Fruit fly (Drosophila melanogaster) whole organism, embryonic: Measurements from ENCODE around the gene Takl2.

Experiments
- ATbp ChIP-seq: fragments of 200-800 bp; sonication (Bioruptor generic); optimal IDR thresholded peaks from 2 replicates; lab custom pipeline; 2017; ENCODE audit warnings: missing biosample characterization, mild to moderate bottlenecking, missing genetic modification characterization, missing genetic modification reagents
- Aef1 ChIP-seq: fragments of 200-800 bp; sonication (Bioruptor generic); IDR thresholded peaks from 3 replicates; pipeline ENCODE4 v1.3.6; 2022; ENCODE audit warnings: missing biosample characterization, missing genetic modification characterization
- Atf3 ChIP-seq: fragments of 200-800 bp; sonication (Bioruptor generic); optimal IDR thresholded peaks from 3 replicates; lab custom pipeline; 2016; ENCODE audit warnings: missing biosample characterization, missing genetic modification characterization
- Atf6 ChIP-seq: fragments of 200-800 bp; sonication (Bioruptor generic); IDR thresholded peaks from 2 replicates; pipeline ENCODE4 v1.3.6; 2022; ENCODE audit warnings: missing biosample characterization, missing genetic modification characterization
- CG10431 ChIP-seq: fragments of 200-800 bp; sonication (Bioruptor generic); optimal IDR thresholded peaks from 3 replicates; lab custom pipeline; 2018; ENCODE audit warnings: missing biosample characterization, mild to moderate bottlenecking, missing genetic modification characterization
- CG12155 ChIP-seq: fragments of 200-800 bp; sonication (Bioruptor generic); optimal IDR thresholded peaks from 3 replicates; lab custom pipeline; 2016; ENCODE audit warnings: missing biosample characterization, missing genetic modification characterization
- CG12391 ChIP-seq: fragments of 200-800 bp; sonication (Bioruptor generic); optimal IDR thresholded peaks from 3 replicates; lab custom pipeline; 2018; ENCODE audit warnings: missing biosample characterization, mild to moderate bottlenecking, missing genetic modification characterization, moderate library complexity
- CG12744 ChIP-seq: fragments of 200-800 bp; sonication (Bioruptor generic); optimal IDR thresholded peaks from 2 replicates; lab custom pipeline; 2016; ENCODE audit warnings: missing biosample characterization, missing genetic modification characterization
- CG14050 ChIP-seq: fragments of 200-800 bp; sonication (Bioruptor generic); IDR thresholded peaks from 3 replicates; pipeline ENCODE4 v1.3.6; 2022; ENCODE audit warnings: missing biosample characterization, missing genetic modification characterization
- CG15073 ChIP-seq: fragments of 200-800 bp; sonication (Bioruptor generic); optimal IDR thresholded peaks from 2 replicates; lab custom pipeline; 2016; ENCODE audit warnings: missing biosample characterization, missing genetic modification characterization
- CG18599 ChIP-seq: fragments of 200-800 bp; sonication (Bioruptor generic); optimal IDR thresholded peaks from 3 replicates; lab custom pipeline; 2017; ENCODE audit warnings: missing biosample characterization, missing genetic modification characterization, mild to moderate bottlenecking, moderate library complexity, missing genetic modification reagents
- CG30403 ChIP-seq: fragments of 200-800 bp; sonication (Bioruptor generic); optimal IDR thresholded peaks from 3 replicates; lab custom pipeline; 2016; ENCODE audit warnings: missing biosample characterization, missing genetic modification characterization
- CG30431 ChIP-seq: fragments of 200-800 bp; sonication (Bioruptor generic); optimal IDR thresholded peaks from 2 replicates; lab custom pipeline; 2017; ENCODE audit warnings: missing biosample characterization, missing genetic modification characterization
- CG3407 ChIP-seq: fragments of 200-800 bp; sonication (Bioruptor generic); optimal IDR thresholded peaks from 2 replicates; lab custom pipeline; 2018; ENCODE audit warnings: missing biosample characterization, mild to moderate bottlenecking, missing genetic modification characterization
- CG3838 ChIP-seq: fragments of 200-800 bp; sonication (Bioruptor generic); optimal IDR thresholded peaks from 3 replicates; lab custom pipeline; 2016; ENCODE audit warnings: missing biosample characterization, missing genetic modification characterization
- CG4707 ChIP-seq: fragments of 200-800 bp; sonication (Bioruptor generic); optimal IDR thresholded peaks from 2 replicates; lab custom pipeline; 2018; ENCODE audit warnings: missing biosample characterization, mild to moderate bottlenecking, missing genetic modification characterization, moderate library complexity
- CG4854 ChIP-seq: fragments of 200-800 bp; sonication (Bioruptor generic); optimal IDR thresholded peaks from 2 replicates; lab custom pipeline; 2016; ENCODE audit warnings: missing biosample characterization, missing genetic modification characterization, inconsistent platforms
- CG6813 ChIP-seq: fragments of 200-800 bp; sonication (Bioruptor generic); optimal IDR thresholded peaks from 2 replicates; lab custom pipeline; 2017; ENCODE audit warnings: missing biosample characterization, missing genetic modification characterization, mild to moderate bottlenecking, moderate library complexity, missing genetic modification reagents
- CG8281 ChIP-seq: fragments of 200-800 bp; sonication (Bioruptor generic); optimal IDR thresholded peaks from 2 replicates; lab custom pipeline; 2018; ENCODE audit warnings: missing biosample characterization, mild to moderate bottlenecking, missing genetic modification characterization, moderate library complexity
- CG9876 ChIP-seq: fragments of 200-800 bp; sonication (Bioruptor generic); optimal IDR thresholded peaks from 2 replicates; lab custom pipeline; 2016; ENCODE audit warnings: missing biosample characterization, missing genetic modification characterization
- D ChIP-seq, 2 experiments: fragments of 200-800 bp in 1 of 2; fragments of >200 bp in 1 of 2; sonication (Bioruptor generic) in 1 of 2; optimal IDR thresholded peaks; 2 replicates in 1 of 2; 3 replicates in 1 of 2; lab custom pipeline; 2017; ENCODE audit warnings: mild to moderate bottlenecking in 1 of 2, missing biosample characterization in 1 of 2, missing genetic modification characterization in 1 of 2, missing genetic modification reagents in 1 of 2
- Drgx ChIP-seq: fragments of 200-800 bp; sonication (Bioruptor generic); IDR thresholded peaks from 2 replicates; pipeline ENCODE4 v1.3.6; 2022; ENCODE audit warnings: missing biosample characterization, missing genetic modification characterization
- Eip74EF ChIP-seq, 2 experiments: fragments of 200-800 bp in 1 of 2; fragments of >200 bp in 1 of 2; sonication (Bioruptor generic) in 1 of 2; optimal IDR thresholded peaks; 2 replicates each; lab custom pipeline; 2017 to 2019; ENCODE audit warnings: missing biosample characterization in 2 of 2, missing genetic modification characterization in 2 of 2, mild to moderate bottlenecking in 1 of 2, moderate library complexity in 1 of 2
- GATAe ChIP-seq: fragments of 200-800 bp; sonication (Bioruptor generic); conservative IDR thresholded peaks from 2 replicates; pipeline ENCODE4 v1.3.6; 2022; ENCODE audit warnings: missing biosample characterization, missing genetic modification characterization
- HLH4C ChIP-seq: fragments of 200-800 bp; sonication (Bioruptor generic); IDR thresholded peaks from 3 replicates; pipeline ENCODE4 v1.3.6; 2022; ENCODE audit warnings: missing biosample characterization, missing genetic modification characterization; ENCODE audit not compliant: partially characterized antibody
- Max ChIP-seq: fragments of 200-800 bp; sonication (Bioruptor generic); optimal IDR thresholded peaks from 2 replicates; lab custom pipeline; 2016; ENCODE audit warnings: missing biosample characterization, mild to moderate bottlenecking, missing genetic modification characterization
- Meics ChIP-seq: fragments of 200-800 bp; sonication (Bioruptor generic); optimal IDR thresholded peaks from 2 replicates; lab custom pipeline; 2017; ENCODE audit warnings: missing biosample characterization, mild to moderate bottlenecking, missing genetic modification characterization
- NK7.1 ChIP-seq: fragments of 200-800 bp; sonication (Bioruptor generic); optimal IDR thresholded peaks from 3 replicates; lab custom pipeline; 2016; ENCODE audit warnings: missing biosample characterization, missing genetic modification characterization
- Six4 ChIP-seq: fragments of 200-800 bp; sonication (Bioruptor generic); optimal IDR thresholded peaks from 2 replicates; lab custom pipeline; 2016; ENCODE audit warnings: missing biosample characterization, missing genetic modification characterization
- Ssrp ChIP-seq: fragments of 200-800 bp; sonication (Bioruptor generic); optimal IDR thresholded peaks from 2 replicates; lab custom pipeline; 2018; ENCODE audit warnings: missing biosample characterization, mild to moderate bottlenecking, missing genetic modification characterization, moderate library complexity
- Stat92E ChIP-seq, 3 experiments: fragments of >200 bp in 2 of 3; fragments of 200-800 bp in 1 of 3; sonication (Bioruptor generic) in 1 of 3; optimal IDR thresholded peaks; 2 replicates each; lab custom pipeline; 2017 to 2019; ENCODE audit warnings: missing biosample characterization in 3 of 3, missing genetic modification characterization in 3 of 3, mild to moderate bottlenecking in 1 of 3, moderate library complexity in 1 of 3
- ara ChIP-seq: fragments of 200-800 bp; sonication (Bioruptor generic); IDR thresholded peaks from 2 replicates; pipeline ENCODE4 v1.3.6; 2022; ENCODE audit warnings: missing biosample characterization, missing genetic modification characterization
- chn ChIP-seq: fragments of 200-800 bp; sonication (Bioruptor generic); optimal IDR thresholded peaks from 2 replicates; lab custom pipeline; 2016; ENCODE audit warnings: missing biosample characterization, missing genetic modification characterization
- ci ChIP-seq: fragments of 200-800 bp; sonication (Bioruptor generic); IDR thresholded peaks from 3 replicates; pipeline ENCODE4 v1.3.6; 2022; ENCODE audit warnings: missing biosample characterization, missing genetic modification characterization
- cwo ChIP-seq: fragments of 200-800 bp; sonication (Bioruptor generic); optimal IDR thresholded peaks from 3 replicates; lab custom pipeline; 2017; ENCODE audit warnings: missing biosample characterization, missing genetic modification characterization, mild to moderate bottlenecking, moderate library complexity, missing genetic modification reagents
- dpn ChIP-seq, 2 experiments: fragments of 200-800 bp; sonication (Bioruptor generic); optimal IDR thresholded peaks; 3 replicates each; lab custom pipeline; 2016; ENCODE audit warnings: missing biosample characterization in 2 of 2, missing genetic modification characterization in 2 of 2
- dysf ChIP-seq: fragments of 200-800 bp; sonication (Bioruptor generic); IDR thresholded peaks from 3 replicates; pipeline ENCODE4 v1.3.6; 2022; ENCODE audit warnings: missing biosample characterization, missing genetic modification characterization
- ems ChIP-seq: fragments of 200-800 bp; sonication (Bioruptor generic); optimal IDR thresholded peaks from 3 replicates; lab custom pipeline; 2016; ENCODE audit warnings: missing biosample characterization, missing genetic modification characterization
- fu2 ChIP-seq: fragments of 200-800 bp; sonication (Bioruptor generic); optimal IDR thresholded peaks from 2 replicates; lab custom pipeline; 2016; ENCODE audit warnings: missing biosample characterization, missing genetic modification characterization
- grn ChIP-seq: fragments of 200-800 bp; sonication (Bioruptor generic); optimal IDR thresholded peaks from 3 replicates; lab custom pipeline; 2017; ENCODE audit warnings: missing biosample characterization, missing genetic modification characterization
- lov ChIP-seq, 2 experiments: fragments of 200-800 bp in 1 of 2; fragments of >200 bp in 1 of 2; sonication (Bioruptor generic) in 1 of 2; IDR thresholded peaks in 1 of 2; optimal IDR thresholded peaks in 1 of 2; 2 replicates in 1 of 2; 3 replicates in 1 of 2; pipeline versions ENCODE4 v1.3.6 to Lab custom; 2017 to 2022; ENCODE audit warnings: missing biosample characterization in 1 of 2, missing genetic modification characterization in 1 of 2
- oc ChIP-seq: fragments of 200-800 bp; sonication (Bioruptor generic); optimal IDR thresholded peaks from 2 replicates; lab custom pipeline; 2018; ENCODE audit warnings: missing biosample characterization, mild to moderate bottlenecking, missing genetic modification characterization, moderate library complexity
- pros ChIP-seq: fragments of 200-800 bp; sonication (Bioruptor generic); optimal IDR thresholded peaks from 3 replicates; lab custom pipeline; 2019; ENCODE audit warnings: missing biosample characterization, mild to moderate bottlenecking, missing genetic modification characterization, moderate library complexity
- sc ChIP-seq, 3 experiments: fragments of >200 bp in 2 of 3; fragments of 200-800 bp in 1 of 3; sonication (Bioruptor generic) in 1 of 3; optimal IDR thresholded peaks; 2 replicates in 2 of 3; 3 replicates in 1 of 3; lab custom pipeline; 2017; ENCODE audit warnings: mild to moderate bottlenecking in 1 of 3, missing biosample characterization in 1 of 3, missing genetic modification characterization in 1 of 3, missing genetic modification reagents in 1 of 3
- slou ChIP-seq: fragments of 200-800 bp; sonication (Bioruptor generic); optimal IDR thresholded peaks from 3 replicates; lab custom pipeline; 2016; ENCODE audit warnings: missing biosample characterization, missing genetic modification characterization
- tna ChIP-seq: fragments of 200-800 bp; sonication (Bioruptor generic); IDR thresholded peaks from 2 replicates; pipeline ENCODE4 v1.3.6; 2022; ENCODE audit warnings: missing biosample characterization, missing genetic modification characterization; ENCODE audit not compliant: partially characterized antibody
- vvl ChIP-seq: fragments of 200-800 bp; sonication (Bioruptor generic); IDR thresholded peaks from 2 replicates; pipeline ENCODE4 v1.3.6; 2022; ENCODE audit warnings: missing biosample characterization, missing genetic modification characterization
- zf30C ChIP-seq: fragments of 200-800 bp; sonication (Bioruptor generic); optimal IDR thresholded peaks from 3 replicates; lab custom pipeline; 2018; ENCODE audit warnings: missing biosample characterization, mild to moderate bottlenecking, missing genetic modification characterization

The Takl2 gene

dm6 chr3R:22690311-22690710, 43.3 kb downstream of the Takl2 start, which contains the start of the genes wfs1 and Nup133 (continued):
- TF ChIP-seq Meics (GFP tag; lab: Kevin White, UChicago), result peak; percentile 76
- TF ChIP-seq Eip74EF (GFP tag; optimal IDR thresholded peaks at IDR 0.05; lab: Kevin White, UChicago), result no peak
- TF ChIP-seq CG3407 (GFP tag; lab: Kevin White, UChicago), result peak; percentile 55
- no peak for TF ChIP-seq CG15073 (GFP tag; lab: Kevin White, UChicago)
- TF ChIP-seq Six4 (GFP tag; lab: Kevin White, UChicago), result peak; percentile 60
- no peak for TF ChIP-seq fu2
- no peak for TF ChIP-seq cwo
- TF ChIP-seq ara (GFP tag; lab: Robert Waterston, UW), result 0 out of 2 replicates have a peak, but pooled peaks have one; percentile 5
- TF ChIP-seq chn (GFP tag; lab: Kevin White, UChicago), result peak; percentile 9
- TF ChIP-seq oc (tag; lab: Kevin White, UChicago), result no peak
- no peak for TF ChIP-seq sc (optimal IDR thresholded peaks at IDR 0.05; lab: Kevin White, UChicago)
- peak; percentile 36 for TF ChIP-seq sc (GFP tag; optimal IDR thresholded peaks at IDR 0.05; lab: Kevin White, UChicago)
- TF ChIP-seq vvl (GFP tag; lab: Robert Waterston, UW), result peak; percentile 73
- TF ChIP-seq CG3838 (GFP tag; lab: Kevin White, UChicago), result no peak
- peak; percentile 86 for TF ChIP-seq HLH4C (GFP tag; lab: Robert Waterston, UW)
- TF ChIP-seq grn, result no peak
- TF ChIP-seq CG12744 (GFP tag; lab: Kevin White, UChicago), result no peak
- TF ChIP-seq CG12155, result peak; percentile 59
- no peak for TF ChIP-seq CG9876 (GFP tag; lab: Kevin White, UChicago)
- no peak for TF ChIP-seq GATAe (GFP tag; lab: Robert Waterston, UW)
- TF ChIP-seq CG12391, result peak; percentile 94
- TF ChIP-seq Stat92E (GFP tag; optimal IDR thresholded peaks at IDR 0.05; lab: Kevin White, UChicago), result peak in 1 of 3 experiments; percentile 57
- no peak for TF ChIP-seq CG4854 (GFP tag; lab: Kevin White, UChicago)
- TF ChIP-seq CG10431 (GFP tag; lab: Kevin White, UChicago), result no peak
- TF ChIP-seq D (optimal IDR thresholded peaks at IDR 0.05; lab: Kevin White, UChicago), result no peak
- peak; percentile 60 for TF ChIP-seq D (GFP tag; optimal IDR thresholded peaks at IDR 0.05; lab: Kevin White, UChicago)
- peak; percentile 84 for TF ChIP-seq Ssrp (tag; lab: Kevin White, UChicago)
- TF ChIP-seq lov (optimal IDR thresholded peaks at IDR 0.05; lab: Kevin White, UChicago), result no peak
- no peak for TF ChIP-seq lov (GFP tag; IDR thresholded peaks at IDR 0.05; lab: Robert Waterston, UW)
- no peak for TF ChIP-seq slou
- peak; percentile 64 for TF ChIP-seq Max (GFP tag; lab: Kevin White, UChicago)
- TF ChIP-seq ems (GFP tag; lab: Kevin White, UChicago), result no peak
- no peak for TF ChIP-seq zf30C (GFP tag; lab: Kevin White, UChicago)
- TF ChIP-seq dpn (GFP tag; optimal IDR thresholded peaks at IDR 0.05; lab: Kevin White, UChicago), result peak in 1 of 2 experiments; percentile 75
- TF ChIP-seq Aef1, result no peak; the same call in 2 of the 3 replicates
- TF ChIP-seq CG30403 (GFP tag; lab: Kevin White, UChicago), result peak; percentile 84
- TF ChIP-seq CG6813, result peak; percentile 31
- no peak for TF ChIP-seq pros (GFP tag; lab: Kevin White, UChicago)
- no peak for TF ChIP-seq CG30431
- TF ChIP-seq ATbp (GFP tag; lab: Kevin White, UChicago), result peak; percentile 48
- peak; percentile 62; the same call in 1 of the 3 replicates for TF ChIP-seq dysf
- TF ChIP-seq ci (GFP tag; lab: Robert Waterston, UW), result 0 out of 3 replicates have a peak, but pooled peaks have one; percentile 16
- TF ChIP-seq NK7.1 (GFP tag; lab: Kevin White, UChicago), result no peak
- TF ChIP-seq CG8281 (tag; lab: Kevin White, UChicago), result peak; percentile 13
- peak; percentile 67 for TF ChIP-seq Atf6 (GFP tag; lab: Robert Waterston, UW)
- TF ChIP-seq CG18599, result peak; percentile 78
- TF ChIP-seq Drgx (GFP tag; lab: Robert Waterston, UW), result no peak; the same call in 1 of the 2 replicates
- peak; percentile 46; the same call in 1 of the 3 replicates for TF ChIP-seq CG14050
- peak; percentile 15; the same call in 1 of the 2 replicates for TF ChIP-seq tna (GFP tag; lab: Robert Waterston, UW)
- peak; percentile 15 for TF ChIP-seq CG4707 (GFP tag; lab: Kevin White, UChicago)
- no peak for TF ChIP-seq Atf3 (GFP tag; lab: Kevin White, UChicago)
